Worm (Caenorhabditis elegans) whole organism, young adult: ENCODE results near the gene T23F6.5.
A peak's percentile ranks its signal among the peaks of the same experiment; 100 is the strongest.

ENCODE experiments used
- B0336.3 ChIP-seq: fragments of 200-800 bp; sonication (Bioruptor generic); IDR thresholded peaks from 2 replicates; pipeline ENCODE4 v1.3.6; 2022; ENCODE audit warnings: missing genetic modification characterization, missing compliant biosample characterization
- C06A6.2 ChIP-seq: fragments of 200-800 bp; sonication (Bioruptor generic); conservative IDR thresholded peaks from 2 replicates; pipeline ENCODE4 v1.3.6; 2022; ENCODE audit warnings: missing genetic modification characterization, missing compliant biosample characterization
- F10E7.11 ChIP-seq: sonication (generic microtip); optimal IDR thresholded peaks from 2 replicates; lab custom pipeline; 2017; ENCODE audit warnings: mild to moderate bottlenecking, missing genetic modification characterization, moderate library complexity, missing compliant biosample characterization
- F23B12.7 ChIP-seq: sonication (generic microtip); optimal IDR thresholded peaks from 2 replicates; lab custom pipeline; 2017; ENCODE audit warnings: missing genetic modification characterization, mild to moderate bottlenecking, missing compliant biosample characterization, antibody characterized with exemption, moderate library complexity; ENCODE audit not compliant: insufficient read depth
- F37B4.10 ChIP-seq: fragments of 200-800 bp; sonication (Bioruptor generic); IDR thresholded peaks from 2 replicates; pipeline ENCODE4 v1.3.6; 2022; ENCODE audit warnings: missing genetic modification characterization, missing compliant biosample characterization
- F57C9.4 ChIP-seq: sonication (generic microtip); optimal IDR thresholded peaks from 2 replicates; lab custom pipeline; 2017; ENCODE audit warnings: mild to moderate bottlenecking, missing genetic modification characterization, missing compliant biosample characterization
- T07F8.4 ChIP-seq: sonication (generic microtip); optimal IDR thresholded peaks from 2 replicates; lab custom pipeline; 2016; ENCODE audit warnings: mild to moderate bottlenecking, missing genetic modification characterization, moderate library complexity, missing compliant biosample characterization
- T26A5.8 ChIP-seq: sonication (generic microtip); optimal IDR thresholded peaks from 2 replicates; lab custom pipeline; 2016; ENCODE audit warnings: missing genetic modification characterization, missing compliant biosample characterization
- Y79H2A.3 ChIP-seq: fragments of 200-800 bp; sonication (Bioruptor generic); conservative IDR thresholded peaks from 2 replicates; pipeline ENCODE4 v1.3.6; 2022; ENCODE audit warnings: missing genetic modification reagents, missing genetic modification characterization, missing compliant biosample characterization
- ZK185.1 ChIP-seq: sonication (generic microtip); optimal IDR thresholded peaks from 2 replicates; lab custom pipeline; 2016; ENCODE audit warnings: mild to moderate bottlenecking, missing genetic modification characterization, missing compliant biosample characterization; ENCODE audit not compliant: poor library complexity, severe bottlenecking
- akir-1 ChIP-seq: fragments of 200-800 bp; sonication (Bioruptor generic); optimal IDR thresholded peaks from 2 replicates; lab custom pipeline; 2018; ENCODE audit warnings: mild to moderate bottlenecking, missing genetic modification characterization, moderate library complexity, missing compliant biosample characterization
- ama-1 ChIP-seq, 3 experiments: fragments of 150-350 bp in 1 of 3; sonication (generic microtip) in 2 of 3; optimal IDR thresholded peaks; 2 replicates each; lab custom pipeline; 2014 to 2018; ENCODE audit warnings: missing biosample characterization in 2 of 3, missing genetic modification characterization in 2 of 3, missing genetic modification reagents in 2 of 3
- atf-7 ChIP-seq: sonication (generic microtip); optimal IDR thresholded peaks from 2 replicates; lab custom pipeline; 2017; ENCODE audit warnings: mild to moderate bottlenecking, missing genetic modification characterization, missing compliant biosample characterization
- athp-1 ChIP-seq: sonication (generic microtip); optimal IDR thresholded peaks from 2 replicates; lab custom pipeline; 2017; ENCODE audit warnings: mild to moderate bottlenecking, missing genetic modification characterization, missing compliant biosample characterization
- attf-3 ChIP-seq: fragments of 200-800 bp; sonication (Bioruptor generic); conservative IDR thresholded peaks from 2 replicates; pipeline ENCODE4 v1.3.6; 2022; ENCODE audit warnings: missing genetic modification reagents, missing genetic modification characterization, missing compliant biosample characterization
- attf-5 ChIP-seq: fragments of 200-800 bp; sonication (Bioruptor generic); optimal IDR thresholded peaks from 2 replicates; lab custom pipeline; 2018; ENCODE audit warnings: mild to moderate bottlenecking, missing genetic modification characterization, missing compliant biosample characterization
- attf-6 ChIP-seq: fragments of 200-800 bp; sonication (Bioruptor generic); IDR thresholded peaks from 2 replicates; pipeline ENCODE4 v1.3.6; 2022; ENCODE audit warnings: missing genetic modification reagents, missing genetic modification characterization, missing compliant biosample characterization
- ccch-3 ChIP-seq: fragments of 200-800 bp; sonication (Bioruptor generic); optimal IDR thresholded peaks from 2 replicates; lab custom pipeline; 2018; ENCODE audit warnings: mild to moderate bottlenecking, missing genetic modification characterization, missing compliant biosample characterization
- ceh-100 ChIP-seq: fragments of 200-800 bp; sonication (Bioruptor generic); IDR thresholded peaks from 2 replicates; pipeline ENCODE4 v1.3.6; 2022; ENCODE audit warnings: missing genetic modification reagents, missing genetic modification characterization, missing compliant biosample characterization
- ceh-27 ChIP-seq: fragments of 200-800 bp; sonication (Bioruptor generic); optimal IDR thresholded peaks from 2 replicates; lab custom pipeline; 2018; ENCODE audit warnings: mild to moderate bottlenecking, missing genetic modification characterization, moderate library complexity, missing compliant biosample characterization
- ceh-40 ChIP-seq: fragments of 200-800 bp; sonication (Bioruptor generic); IDR thresholded peaks from 2 replicates; pipeline ENCODE4 v1.3.6; 2022; ENCODE audit warnings: missing genetic modification characterization, missing compliant biosample characterization
- ceh-91 ChIP-seq: fragments of 200-800 bp; sonication (Bioruptor generic); IDR thresholded peaks from 2 replicates; pipeline ENCODE4 v1.3.6; 2022; ENCODE audit warnings: missing genetic modification reagents, missing genetic modification characterization, missing compliant biosample characterization
- chd-7 ChIP-seq: sonication (generic microtip); optimal IDR thresholded peaks from 2 replicates; lab custom pipeline; 2016; ENCODE audit warnings: mild to moderate bottlenecking, missing genetic modification characterization, moderate library complexity, missing compliant biosample characterization
- dox-1 ChIP-seq: fragments of 200-800 bp; sonication (Bioruptor generic); IDR thresholded peaks from 2 replicates; pipeline ENCODE4 v1.3.6; 2022; ENCODE audit warnings: missing genetic modification reagents, missing genetic modification characterization, missing compliant biosample characterization
- ets-4 ChIP-seq: fragments of 200-800 bp; sonication (Bioruptor generic); optimal IDR thresholded peaks from 2 replicates; lab custom pipeline; 2018; ENCODE audit warnings: mild to moderate bottlenecking, missing genetic modification characterization, missing compliant biosample characterization
- hlh-12 ChIP-seq: sonication (generic microtip); optimal IDR thresholded peaks from 2 replicates; lab custom pipeline; 2016; ENCODE audit warnings: missing genetic modification characterization, missing compliant biosample characterization
- lsl-1 ChIP-seq: fragments of 200-800 bp; sonication (Bioruptor generic); optimal IDR thresholded peaks from 2 replicates; lab custom pipeline; 2018; ENCODE audit warnings: mild to moderate bottlenecking, missing genetic modification characterization, moderate library complexity, missing compliant biosample characterization
- madf-6 ChIP-seq: fragments of 200-800 bp; sonication (Bioruptor generic); IDR thresholded peaks from 2 replicates; pipeline ENCODE4 v1.3.6; 2022; ENCODE audit warnings: missing genetic modification reagents, missing genetic modification characterization, missing compliant biosample characterization
- mcd-1 ChIP-seq: fragments of 200-800 bp; sonication (Bioruptor generic); IDR thresholded peaks from 2 replicates; pipeline ENCODE4 v1.3.6; 2022; ENCODE audit warnings: missing genetic modification reagents, missing genetic modification characterization, missing compliant biosample characterization
- nfyb-1 ChIP-seq: fragments of 200-800 bp; sonication (Bioruptor generic); IDR thresholded peaks from 2 replicates; pipeline ENCODE4 v1.3.6; 2022; ENCODE audit warnings: missing genetic modification reagents, missing genetic modification characterization, missing compliant biosample characterization
- nhr-179 ChIP-seq: sonication (generic microtip); optimal IDR thresholded peaks from 2 replicates; lab custom pipeline; 2016; ENCODE audit warnings: mild to moderate bottlenecking, missing genetic modification characterization, missing compliant biosample characterization
- nhr-27 ChIP-seq: fragments of 200-800 bp; sonication (Bioruptor generic); optimal IDR thresholded peaks from 2 replicates; lab custom pipeline; 2018; ENCODE audit warnings: mild to moderate bottlenecking, missing genetic modification characterization, moderate library complexity, missing compliant biosample characterization
- nhr-80 ChIP-seq: sonication (generic microtip); optimal IDR thresholded peaks from 2 replicates; lab custom pipeline; 2016; ENCODE audit warnings: missing genetic modification characterization, missing compliant biosample characterization
- nhr-90 ChIP-seq: sonication (generic microtip); optimal IDR thresholded peaks from 2 replicates; lab custom pipeline; 2016; ENCODE audit warnings: missing genotype, mild to moderate bottlenecking, missing genetic modification characterization, missing compliant biosample characterization
- rpc-1 ChIP-seq, 2 experiments: fragments of 150-350 bp in 1 of 2; sonication (generic microtip) in 1 of 2; optimal IDR thresholded peaks; 2 replicates each; lab custom pipeline; 2014 to 2018; ENCODE audit warnings: missing biosample characterization in 1 of 2, missing genetic modification characterization in 1 of 2, missing genetic modification reagents in 1 of 2, missing genotype in 1 of 2
- snpc-1.1 ChIP-seq: sonication (generic microtip); optimal IDR thresholded peaks from 2 replicates; lab custom pipeline; 2017; ENCODE audit warnings: missing genetic modification characterization, mild to moderate bottlenecking, missing compliant biosample characterization, antibody characterized with exemption, moderate library complexity, missing genotype, missing genetic modification reagents; ENCODE audit not compliant: insufficient read depth
- somi-1 ChIP-seq: fragments of 200-800 bp; sonication (Bioruptor generic); optimal IDR thresholded peaks from 2 replicates; lab custom pipeline; 2018; ENCODE audit warnings: mild to moderate bottlenecking, missing genetic modification characterization, missing compliant biosample characterization
- tbx-9 ChIP-seq: sonication (generic microtip); optimal IDR thresholded peaks from 2 replicates; lab custom pipeline; 2016; ENCODE audit warnings: borderline replicate concordance, missing genetic modification characterization, inconsistent platforms, missing compliant biosample characterization
- tlf-1 ChIP-seq: fragments of 200-800 bp; sonication (Bioruptor generic); optimal IDR thresholded peaks from 2 replicates; lab custom pipeline; 2018; ENCODE audit warnings: mild to moderate bottlenecking, missing genetic modification characterization, missing compliant biosample characterization
- ztf-25 ChIP-seq: fragments of 200-800 bp; sonication (Bioruptor generic); IDR thresholded peaks from 2 replicates; pipeline ENCODE4 v1.3.6; 2022; ENCODE audit warnings: missing genetic modification reagents, missing genetic modification characterization, missing compliant biosample characterization
- ztf-3 ChIP-seq: fragments of 200-800 bp; sonication (Bioruptor generic); optimal IDR thresholded peaks from 2 replicates; lab custom pipeline; 2018; ENCODE audit warnings: mild to moderate bottlenecking, missing genetic modification characterization, missing compliant biosample characterization

T23F6.5 gene

DNA sequence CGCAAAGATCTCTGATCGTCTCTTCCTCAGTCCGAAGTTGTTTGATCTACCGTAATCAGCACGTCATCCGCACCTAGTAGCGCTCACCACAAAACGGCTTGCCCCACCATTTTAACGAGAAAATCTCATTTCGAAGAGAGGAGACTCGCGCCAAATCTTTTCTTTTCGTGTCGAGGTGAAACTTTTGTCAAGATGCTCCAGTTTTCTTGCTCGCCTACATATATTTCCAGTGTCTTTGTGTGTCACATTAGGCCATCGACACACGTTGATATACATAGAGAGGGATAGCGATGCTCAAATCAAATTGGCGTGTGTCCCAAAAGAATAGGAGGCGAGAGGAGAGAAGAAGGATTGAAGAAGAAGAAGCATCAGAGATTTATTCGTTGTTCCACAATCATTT lies 21.4 kb upstream of the T23F6.5 start:
- TF ChIP-seq hlh-12 (tag; lab: Kevin White, UChicago) (no peak), nhr-90 (tag; lab: Kevin White, UChicago) (no peak), atf-7 (tag; lab: Kevin White, UChicago) (no peak), nhr-80 (tag; lab: Kevin White, UChicago) (no peak), ztf-25 (no peak), F37B4.10 (GFP tag; lab: Robert Waterston, UW) (no peak), mcd-1 (GFP tag; lab: Robert Waterston, UW) (no peak), B0336.3 (GFP tag; lab: Robert Waterston, UW) (no peak), Y79H2A.3 (GFP tag; lab: Robert Waterston, UW) (no peak), akir-1 (GFP tag; lab: Kevin White, UChicago) (no peak), athp-1 (tag; lab: Kevin White, UChicago) (no peak), nhr-179 (tag; lab: Kevin White, UChicago) (no peak), T26A5.8 (tag; lab: Kevin White, UChicago) (no peak), F57C9.4 (tag; lab: Kevin White, UChicago) (no peak), dox-1 (GFP tag; lab: Robert Waterston, UW) (no peak), F10E7.11 (tag; lab: Kevin White, UChicago) (no peak), F23B12.7 (tag; lab: Kevin White, UChicago) (no peak), T07F8.4 (tag; lab: Kevin White, UChicago) (no peak)

DNA sequence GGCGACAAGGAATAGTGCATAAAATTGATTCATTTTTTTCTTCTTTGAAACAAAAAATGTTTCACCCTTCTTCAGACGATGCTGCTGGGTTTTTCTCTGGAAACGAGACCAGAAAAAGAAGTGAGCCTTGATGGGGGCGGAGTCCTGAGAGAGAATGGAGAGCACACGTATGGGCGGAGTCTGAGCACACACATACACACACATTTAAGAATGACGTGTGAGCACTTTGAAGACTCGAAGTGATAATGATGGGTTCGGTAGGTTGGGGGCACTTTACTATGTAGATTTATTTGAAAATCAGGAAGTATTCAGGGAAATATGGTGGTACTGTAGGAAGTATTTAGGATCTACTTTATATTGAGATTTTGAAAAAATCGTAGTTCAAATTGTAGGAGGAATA lies 16.1 kb upstream of the T23F6.5 start, which contains the start of gene flp-9:
TSS of gene flp-9 (minus strand) at position 101 of the 400 bp plus-strand sequence.
- TF ChIP-seq ceh-27 (GFP tag; lab: Kevin White, UChicago) (no peak), somi-1 (no peak)

DNA sequence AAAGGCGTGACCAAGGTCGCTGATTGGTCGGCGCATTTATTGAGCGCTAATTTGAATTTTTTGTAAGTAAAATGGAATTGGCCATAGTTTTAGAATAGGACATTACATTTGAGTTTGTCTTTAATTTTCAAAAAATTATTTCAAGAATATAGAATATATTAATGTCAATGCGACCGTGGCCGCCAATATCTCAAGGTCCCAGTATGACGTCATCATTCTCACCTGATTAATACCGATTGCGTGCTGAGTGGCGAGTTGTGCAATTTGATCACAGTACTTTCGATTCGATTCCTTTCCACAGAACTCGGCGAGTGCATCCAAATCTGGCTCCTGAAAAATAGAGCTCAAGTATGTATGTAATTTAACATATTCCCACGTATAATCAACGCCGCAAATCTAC lies 14.3 kb upstream of the T23F6.5 start:
- TF ChIP-seq nhr-27 (tag; lab: Kevin White, UChicago) (no peak), attf-3 (no peak), ceh-100 (GFP tag; lab: Robert Waterston, UW) (no peak), mcd-1 (GFP tag; lab: Robert Waterston, UW) (no peak), snpc-1.1 (tag; lab: Kevin White, UChicago) (no peak)

DNA sequence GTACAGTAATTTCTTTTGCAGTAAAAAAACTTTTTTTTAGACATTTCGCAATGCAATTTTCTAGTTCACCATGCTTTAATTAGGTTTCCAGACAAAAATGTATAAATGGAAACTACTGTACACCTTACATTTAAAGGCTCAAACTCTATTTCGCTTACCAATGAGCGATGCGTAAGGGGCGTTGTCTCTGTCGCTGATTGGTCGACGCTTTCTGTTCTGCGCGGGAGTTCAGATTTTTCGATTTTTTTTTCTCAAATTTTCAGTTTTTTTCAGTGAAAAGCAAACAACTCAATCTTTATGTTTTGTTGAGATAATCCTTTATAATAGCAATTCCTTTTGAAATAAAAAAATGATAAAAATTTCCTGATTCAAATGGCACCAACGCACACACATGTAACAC lies 12.8 kb upstream of the T23F6.5 start:
- TF ChIP-seq chd-7 (tag; lab: Kevin White, UChicago) (no peak), ama-1 (optimal IDR thresholded peaks at IDR 0.05; lab: Kevin White, UChicago) (no peak), ama-1 (GFP tag; optimal IDR thresholded peaks at IDR 0.05; lab: Kevin White, UChicago) (peak in 1 of 2 experiments; percentile 38), ztf-3 (GFP tag; lab: Kevin White, UChicago) (no peak), nfyb-1 (peak; percentile 82), ZK185.1 (tag; lab: Kevin White, UChicago) (no peak), rpc-1 (optimal IDR thresholded peaks at IDR 0.05; lab: Kevin White, UChicago) (no peak), rpc-1 (tag; optimal IDR thresholded peaks at IDR 0.05; lab: Kevin White, UChicago) (no peak)

DNA sequence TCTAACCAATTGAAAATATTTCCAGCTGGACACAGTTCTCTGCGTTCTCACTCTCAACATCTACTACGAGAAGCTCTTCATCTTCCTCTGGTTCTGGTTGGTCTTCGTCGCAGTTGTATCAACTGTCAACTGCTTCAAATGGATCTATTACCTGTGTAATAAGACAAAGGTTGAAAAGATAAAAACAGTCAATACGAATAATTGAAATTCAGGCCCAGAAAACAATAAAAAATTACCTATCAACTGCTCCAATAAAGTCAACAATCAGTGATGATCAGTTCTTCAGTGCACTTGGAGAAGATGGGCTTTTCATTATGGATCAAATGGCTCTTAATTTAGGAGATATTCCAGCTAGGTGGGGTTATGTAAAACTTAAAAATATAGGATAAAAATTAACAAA lies 7.4 kb upstream of the T23F6.5 start:
- TF ChIP-seq nfyb-1, result no peak
- TF ChIP-seq C06A6.2 (GFP tag; lab: Robert Waterston, UW), result no peak
- TF ChIP-seq snpc-1.1 (tag; lab: Kevin White, UChicago), result no peak
- no peak for TF ChIP-seq attf-6 (GFP tag; lab: Robert Waterston, UW)
- TF ChIP-seq tlf-1 (GFP tag; lab: Kevin White, UChicago), result no peak
- TF ChIP-seq ama-1 (optimal IDR thresholded peaks at IDR 0.05; lab: Kevin White, UChicago), result no peak
- no peak for TF ChIP-seq ama-1 (GFP tag; optimal IDR thresholded peaks at IDR 0.05; lab: Kevin White, UChicago)
- no peak for TF ChIP-seq ets-4
- TF ChIP-seq rpc-1 (optimal IDR thresholded peaks at IDR 0.05; lab: Kevin White, UChicago), result no peak
- TF ChIP-seq rpc-1 (tag; optimal IDR thresholded peaks at IDR 0.05; lab: Kevin White, UChicago), result no peak
- TF ChIP-seq ceh-91 (GFP tag; lab: Robert Waterston, UW), result no peak
- TF ChIP-seq attf-5 (GFP tag; lab: Kevin White, UChicago), result no peak
- no peak for TF ChIP-seq lsl-1 (GFP tag; lab: Kevin White, UChicago)
- TF ChIP-seq F37B4.10 (GFP tag; lab: Robert Waterston, UW), result no peak
- TF ChIP-seq madf-6 (GFP tag; lab: Robert Waterston, UW), result no peak
- TF ChIP-seq ceh-40 (GFP tag; lab: Robert Waterston, UW), result no peak
- no peak for TF ChIP-seq ccch-3 (GFP tag; lab: Kevin White, UChicago)
- TF ChIP-seq tbx-9 (tag; lab: Kevin White, UChicago), result no peak
- TF ChIP-seq B0336.3 (GFP tag; lab: Robert Waterston, UW), result no peak
